Fruit fly (Drosophila melanogaster): ENCODE measurements around the gene CG31808.

dm6 chr2L:16713929-16714328 lies 2.1 kb downstream of the CG31808 start:
- TF ChIP-seq h (optimal IDR thresholded peaks at IDR 0.05), result no peak
- no peak for TF ChIP-seq Sin3A (optimal IDR thresholded peaks at IDR 0.05)
- TF ChIP-seq psq (optimal IDR thresholded peaks at IDR 0.05), result no peak
- TF ChIP-seq Myc (optimal IDR thresholded peaks at IDR 0.05), result no peak
